Worm (Caenorhabditis elegans): ENCODE measurements around the gene npp-10.

Gene npp-10

ce11 chrIII:5967640-5968039 lies 51.7 kb downstream of the npp-10 start:
- TF ChIP-seq zip-8 (tag; optimal IDR thresholded peaks at IDR 0.05) (peak; percentile 94), nhr-237 (tag; optimal IDR thresholded peaks at IDR 0.05) (no peak)

- TF ChIP-seq unc-120 (tag; optimal IDR thresholded peaks at IDR 0.05; ENCODE audit: poor library complexity, severe bottlenecking) (no peak), elt-3 (tag; optimal IDR thresholded peaks at IDR 0.05) (no peak), lin-13 (tag; optimal IDR thresholded peaks at IDR 0.05) (no peak), lin-32 (GFP tag; optimal IDR thresholded peaks at IDR 0.05) (no peak), sem-2 (GFP tag; optimal IDR thresholded peaks at IDR 0.05) (no peak), ham-2 (GFP tag; optimal IDR thresholded peaks at IDR 0.05) (no peak), sptf-1 (tag; optimal IDR thresholded peaks at IDR 0.05) (no peak), bed-3 (GFP tag; optimal IDR thresholded peaks at IDR 0.05) (no peak), pha-4 (tag; optimal IDR thresholded peaks at IDR 0.05) (no peak), ceh-43 (GFP tag; optimal IDR thresholded peaks at IDR 0.05) (no peak), snpc-4 (tag; optimal IDR thresholded peaks at IDR 0.05) (no peak), ceh-83 (GFP tag; optimal IDR thresholded peaks at IDR 0.05) (no peak), unc-39 (tag; optimal IDR thresholded peaks at IDR 0.05) (no peak), nhr-76 (tag; optimal IDR thresholded peaks at IDR 0.05) (no peak)
These were observed 53.4 kb downstream of the npp-10 start, which contains the start of gene dct-6 for ce11 chrIII:5965839-5966463. Gene dct-6 (plus strand): TSS chrIII:5966413.

ce11 chrIII:5965368-5965767 lies 54.0 kb downstream of the npp-10 start:
- TF ChIP-seq nhr-76 (tag; optimal IDR thresholded peaks at IDR 0.05) (no peak), pha-4 (tag; optimal IDR thresholded peaks at IDR 0.05) (no peak), drap-1 (GFP tag; optimal IDR thresholded peaks at IDR 0.05) (no peak), sem-2 (GFP tag; optimal IDR thresholded peaks at IDR 0.05) (no peak), ces-1 (GFP tag; optimal IDR thresholded peaks at IDR 0.05) (no peak), nhr-28 (tag; optimal IDR thresholded peaks at IDR 0.05) (no peak), snpc-4 (tag; optimal IDR thresholded peaks at IDR 0.05) (no peak), sptf-1 (tag; optimal IDR thresholded peaks at IDR 0.05) (no peak), nhr-2 (tag; optimal IDR thresholded peaks at IDR 0.05) (no peak), blmp-1 (tag; optimal IDR thresholded peaks at IDR 0.05) (no peak), zip-8 (tag; optimal IDR thresholded peaks at IDR 0.05) (no peak), ceh-83 (GFP tag; optimal IDR thresholded peaks at IDR 0.05) (no peak), unc-62 (GFP tag; optimal IDR thresholded peaks at IDR 0.05) (no peak), ztf-11 (tag; optimal IDR thresholded peaks at IDR 0.05) (no peak), elt-3 (tag; optimal IDR thresholded peaks at IDR 0.05) (no peak), mab-5 (tag; optimal IDR thresholded peaks at IDR 0.05) (no peak), cnd-1 (tag; optimal IDR thresholded peaks at IDR 0.05) (no peak), bed-3 (GFP tag; optimal IDR thresholded peaks at IDR 0.05) (no peak), ceh-43 (GFP tag; optimal IDR thresholded peaks at IDR 0.05) (no peak)

- TF ChIP-seq unc-39 (tag; optimal IDR thresholded peaks at IDR 0.05) (no peak), ces-1 (GFP tag; optimal IDR thresholded peaks at IDR 0.05) (no peak), M03D4.4 (tag; optimal IDR thresholded peaks at IDR 0.05) (no peak), ceh-83 (GFP tag; optimal IDR thresholded peaks at IDR 0.05) (no peak), nhr-12 (tag; optimal IDR thresholded peaks at IDR 0.05) (no peak), lsy-2 (tag; optimal IDR thresholded peaks at IDR 0.05) (no peak), mls-2 (tag; optimal IDR thresholded peaks at IDR 0.05) (no peak), sptf-1 (tag; optimal IDR thresholded peaks at IDR 0.05) (no peak), ztf-11 (tag; optimal IDR thresholded peaks at IDR 0.05) (no peak), nhr-28 (tag; optimal IDR thresholded peaks at IDR 0.05) (no peak), ceh-39 (tag; optimal IDR thresholded peaks at IDR 0.05) (no peak), lin-13 (tag; optimal IDR thresholded peaks at IDR 0.05) (no peak), ham-2 (GFP tag; optimal IDR thresholded peaks at IDR 0.05) (no peak), unc-62 (GFP tag; optimal IDR thresholded peaks at IDR 0.05) (no peak)
These were observed 55.2 kb downstream of the npp-10 start for ce11 chrIII:5964058-5964632.

All from whole organism, mixed stage, embryonic.